Worm (Caenorhabditis elegans) whole organism, young adult: ENCODE data around the gene math-39.

ENCODE experiments used
- B0019.2 ChIP-seq: fragments of 200-800 bp; sonication (Bioruptor generic); conservative IDR thresholded peaks from 2 replicates; pipeline ENCODE4 v1.3.6; 2022; ENCODE audit warnings: missing genetic modification reagents, missing genetic modification characterization, missing compliant biosample characterization
- F22D6.2 ChIP-seq: sonication (generic microtip); optimal IDR thresholded peaks from 2 replicates; lab custom pipeline; 2016; ENCODE audit warnings: mild to moderate bottlenecking, missing genetic modification characterization, missing compliant biosample characterization
- F37B4.10 ChIP-seq: fragments of 200-800 bp; sonication (Bioruptor generic); IDR thresholded peaks from 2 replicates; pipeline ENCODE4 v1.3.6; 2022; ENCODE audit warnings: missing genetic modification characterization, missing compliant biosample characterization
- K11D2.4 ChIP-seq: fragments of 200-800 bp; sonication (Bioruptor generic); IDR thresholded peaks from 2 replicates; pipeline ENCODE4 v1.3.6; 2022; ENCODE audit warnings: missing genetic modification reagents, missing genetic modification characterization, missing compliant biosample characterization
- Y56A3A.18 ChIP-seq: fragments of 200-800 bp; sonication (Bioruptor generic); IDR thresholded peaks from 2 replicates; pipeline ENCODE4 v1.3.6; 2022; ENCODE audit warnings: missing genetic modification reagents, missing genetic modification characterization, missing compliant biosample characterization
- ama-1 ChIP-seq, 3 experiments: fragments of 150-350 bp in 1 of 3; sonication (generic microtip) in 2 of 3; optimal IDR thresholded peaks; 2 replicates each; lab custom pipeline; 2014 to 2018; ENCODE audit warnings: missing biosample characterization in 2 of 3, missing genetic modification characterization in 2 of 3, missing genetic modification reagents in 2 of 3
- attf-6 ChIP-seq: fragments of 200-800 bp; sonication (Bioruptor generic); IDR thresholded peaks from 2 replicates; pipeline ENCODE4 v1.3.6; 2022; ENCODE audit warnings: missing genetic modification reagents, missing genetic modification characterization, missing compliant biosample characterization
- ceh-100 ChIP-seq: fragments of 200-800 bp; sonication (Bioruptor generic); IDR thresholded peaks from 2 replicates; pipeline ENCODE4 v1.3.6; 2022; ENCODE audit warnings: missing genetic modification reagents, missing genetic modification characterization, missing compliant biosample characterization
- ceh-58 ChIP-seq: fragments of 200-800 bp; sonication (Bioruptor generic); IDR thresholded peaks from 2 replicates; pipeline ENCODE4 v1.3.6; 2022; ENCODE audit warnings: missing genetic modification characterization, missing compliant biosample characterization
- ceh-79 ChIP-seq: sonication (generic microtip); optimal IDR thresholded peaks from 2 replicates; lab custom pipeline; 2017; ENCODE audit warnings: mild to moderate bottlenecking, missing genetic modification characterization, missing compliant biosample characterization
- ceh-91 ChIP-seq: fragments of 200-800 bp; sonication (Bioruptor generic); IDR thresholded peaks from 2 replicates; pipeline ENCODE4 v1.3.6; 2022; ENCODE audit warnings: missing genetic modification reagents, missing genetic modification characterization, missing compliant biosample characterization
- die-1 ChIP-seq: sonication (generic microtip); optimal IDR thresholded peaks from 2 replicates; lab custom pipeline; 2016; ENCODE audit warnings: missing genotype, mild to moderate bottlenecking, missing genetic modification characterization, missing compliant biosample characterization
- dox-1 ChIP-seq: fragments of 200-800 bp; sonication (Bioruptor generic); IDR thresholded peaks from 2 replicates; pipeline ENCODE4 v1.3.6; 2022; ENCODE audit warnings: missing genetic modification reagents, missing genetic modification characterization, missing compliant biosample characterization
- dpff-1 ChIP-seq: sonication (generic microtip); optimal IDR thresholded peaks from 2 replicates; lab custom pipeline; 2017; ENCODE audit warnings: mild to moderate bottlenecking, missing genetic modification characterization, missing compliant biosample characterization
- efl-1 ChIP-seq: fragments of 150-350 bp; optimal IDR thresholded peaks from 2 replicates; lab custom pipeline; 2014; ENCODE audit warnings: missing biosample characterization, missing genetic modification reagents, missing genetic modification characterization
- egl-44 ChIP-seq: fragments of 200-800 bp; sonication (Bioruptor generic); IDR thresholded peaks from 2 replicates; pipeline ENCODE4 v1.3.6; 2022; ENCODE audit warnings: missing genetic modification reagents, missing genetic modification characterization, missing compliant biosample characterization
- hmg-20 ChIP-seq: fragments of 200-800 bp; sonication (Bioruptor generic); IDR thresholded peaks from 2 replicates; pipeline ENCODE4 v1.3.6; 2022; ENCODE audit warnings: missing genetic modification reagents, missing genetic modification characterization, missing compliant biosample characterization
- let-607 ChIP-seq, 2 experiments: fragments of 200-800 bp in 1 of 2; sonication (Bioruptor generic) in 1 of 2; sonication (generic microtip) in 1 of 2; optimal IDR thresholded peaks; 2 replicates each; lab custom pipeline; 2016 to 2018; ENCODE audit warnings: mild to moderate bottlenecking in 2 of 2, missing compliant biosample characterization in 2 of 2, missing genetic modification characterization in 2 of 2, moderate library complexity in 2 of 2, missing genotype in 1 of 2
- lin-40 ChIP-seq: sonication (generic microtip); optimal IDR thresholded peaks from 2 replicates; lab custom pipeline; 2016; ENCODE audit warnings: missing genetic modification characterization, mild to moderate bottlenecking, missing compliant biosample characterization, missing genotype, missing genetic modification reagents
- lsl-1 ChIP-seq: fragments of 200-800 bp; sonication (Bioruptor generic); optimal IDR thresholded peaks from 2 replicates; lab custom pipeline; 2018; ENCODE audit warnings: mild to moderate bottlenecking, missing genetic modification characterization, moderate library complexity, missing compliant biosample characterization
- madf-6 ChIP-seq: fragments of 200-800 bp; sonication (Bioruptor generic); IDR thresholded peaks from 2 replicates; pipeline ENCODE4 v1.3.6; 2022; ENCODE audit warnings: missing genetic modification reagents, missing genetic modification characterization, missing compliant biosample characterization
- mel-28 ChIP-seq: sonication (generic microtip); optimal IDR thresholded peaks from 2 replicates; lab custom pipeline; 2016; ENCODE audit warnings: borderline replicate concordance, mild to moderate bottlenecking, missing genetic modification characterization, missing compliant biosample characterization
- nfyb-1 ChIP-seq: fragments of 200-800 bp; sonication (Bioruptor generic); IDR thresholded peaks from 2 replicates; pipeline ENCODE4 v1.3.6; 2022; ENCODE audit warnings: missing genetic modification reagents, missing genetic modification characterization, missing compliant biosample characterization
- nhr-80 ChIP-seq: sonication (generic microtip); optimal IDR thresholded peaks from 2 replicates; lab custom pipeline; 2016; ENCODE audit warnings: missing genetic modification characterization, missing compliant biosample characterization
- rec-8 ChIP-seq, 2 experiments: sonication (generic microtip); optimal IDR thresholded peaks; 2 replicates each; lab custom pipeline; 2016; ENCODE audit warnings: mild to moderate bottlenecking in 2 of 2, missing genetic modification characterization in 2 of 2, missing genetic modification reagents in 2 of 2, missing genotype in 2 of 2, missing biosample characterization in 1 of 2, missing compliant biosample characterization in 1 of 2, moderate library complexity in 1 of 2
- rpc-1 ChIP-seq, 2 experiments: fragments of 150-350 bp in 1 of 2; sonication (generic microtip) in 1 of 2; optimal IDR thresholded peaks; 2 replicates each; lab custom pipeline; 2014 to 2018; ENCODE audit warnings: missing biosample characterization in 1 of 2, missing genetic modification characterization in 1 of 2, missing genetic modification reagents in 1 of 2, missing genotype in 1 of 2
- snpc-1.3 ChIP-seq: sonication (generic microtip); optimal IDR thresholded peaks from 2 replicates; lab custom pipeline; 2017; ENCODE audit warnings: missing genetic modification characterization, mild to moderate bottlenecking, missing compliant biosample characterization, antibody characterized with exemption, moderate library complexity, missing genotype, missing genetic modification reagents; ENCODE audit not compliant: insufficient read depth
- sptf-2 ChIP-seq: fragments of 200-800 bp; sonication (Bioruptor generic); optimal IDR thresholded peaks from 2 replicates; lab custom pipeline; 2018; ENCODE audit warnings: mild to moderate bottlenecking, missing genetic modification characterization, missing compliant biosample characterization
- tbx-9 ChIP-seq: sonication (generic microtip); optimal IDR thresholded peaks from 2 replicates; lab custom pipeline; 2016; ENCODE audit warnings: borderline replicate concordance, missing genetic modification characterization, inconsistent platforms, missing compliant biosample characterization
- ztf-28 ChIP-seq: fragments of 200-800 bp; sonication (Bioruptor generic); IDR thresholded peaks from 2 replicates; pipeline ENCODE4 v1.3.6; 2022; ENCODE audit warnings: missing genetic modification reagents, missing genetic modification characterization, missing compliant biosample characterization

Gene math-39

DNA sequence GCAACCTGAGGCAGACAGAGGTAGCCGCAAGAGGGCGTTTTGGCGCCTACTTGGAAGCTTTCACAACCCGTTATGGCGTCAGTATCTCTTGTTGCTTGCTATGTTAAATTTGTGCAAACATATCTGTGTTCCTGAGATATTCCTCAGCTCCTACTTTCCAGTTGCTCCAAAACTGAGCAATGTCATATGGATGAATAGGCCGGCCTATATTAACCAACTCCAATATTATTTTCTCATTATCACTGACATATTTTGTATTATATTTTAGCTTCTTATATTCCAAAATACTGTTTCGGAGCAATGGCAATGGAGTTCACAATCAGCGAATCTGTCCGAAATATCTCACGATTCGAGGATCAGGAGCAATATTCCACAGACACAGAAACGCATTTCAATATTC lies 43.5 kb downstream of the math-39 start, which contains the start of gene math-13 (continued):
- TF ChIP-seq die-1 (tag; lab: Kevin White, UChicago) (no peak), rec-8 (tag; optimal IDR thresholded peaks at IDR 0.05; lab: Kevin White, UChicago) (no peak), efl-1 (GFP tag; lab: Kevin White, UChicago) (no peak), dpff-1 (tag; lab: Kevin White, UChicago) (no peak)

DNA sequence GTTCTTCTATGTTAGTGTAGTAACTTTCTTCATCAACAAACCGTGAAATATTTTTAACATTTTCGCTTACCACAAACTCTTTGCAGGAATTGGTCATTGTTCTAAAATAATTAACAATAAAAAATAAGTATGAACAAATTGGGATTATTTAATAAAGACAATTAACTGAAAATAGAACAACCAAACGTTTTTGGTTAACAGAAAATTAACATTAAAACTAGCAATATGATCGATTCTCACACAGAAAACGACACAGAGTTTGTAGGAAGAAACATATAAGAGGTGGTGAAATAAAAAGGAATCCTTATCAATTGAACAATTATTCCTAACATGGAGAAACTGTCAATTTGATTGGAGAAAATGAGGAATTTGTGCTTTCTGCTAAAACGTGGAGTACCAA lies 46.5 kb downstream of the math-39 start, which contains the start of gene math-16:
math-16 (minus strand) TSS at position 101 of the 400 bp plus-strand sequence.
- no peak for TF ChIP-seq Y56A3A.18 (GFP tag; lab: Robert Waterston, UW)
- no peak for TF ChIP-seq hmg-20 (GFP tag; lab: Robert Waterston, UW)
- TF ChIP-seq lsl-1 (GFP tag; lab: Kevin White, UChicago), result no peak
- no peak for TF ChIP-seq nhr-80 (tag; lab: Kevin White, UChicago)
- TF ChIP-seq snpc-1.3, result no peak
- no peak for TF ChIP-seq sptf-2
- no peak for TF ChIP-seq ztf-28 (GFP tag; lab: Robert Waterston, UW)
- no peak for TF ChIP-seq egl-44
- TF ChIP-seq ceh-58, result no peak
- no peak for TF ChIP-seq F22D6.2
- TF ChIP-seq lin-40, result no peak
- TF ChIP-seq ceh-91 (GFP tag; lab: Robert Waterston, UW), result no peak
- no peak for TF ChIP-seq ceh-79 (tag; lab: Kevin White, UChicago)
- TF ChIP-seq let-607 (tag; optimal IDR thresholded peaks at IDR 0.05; lab: Kevin White, UChicago), result no peak
- TF ChIP-seq F37B4.10 (GFP tag; lab: Robert Waterston, UW), result no peak
- no peak for TF ChIP-seq attf-6 (GFP tag; lab: Robert Waterston, UW)
- TF ChIP-seq nfyb-1 (GFP tag; lab: Robert Waterston, UW), result no peak

DNA sequence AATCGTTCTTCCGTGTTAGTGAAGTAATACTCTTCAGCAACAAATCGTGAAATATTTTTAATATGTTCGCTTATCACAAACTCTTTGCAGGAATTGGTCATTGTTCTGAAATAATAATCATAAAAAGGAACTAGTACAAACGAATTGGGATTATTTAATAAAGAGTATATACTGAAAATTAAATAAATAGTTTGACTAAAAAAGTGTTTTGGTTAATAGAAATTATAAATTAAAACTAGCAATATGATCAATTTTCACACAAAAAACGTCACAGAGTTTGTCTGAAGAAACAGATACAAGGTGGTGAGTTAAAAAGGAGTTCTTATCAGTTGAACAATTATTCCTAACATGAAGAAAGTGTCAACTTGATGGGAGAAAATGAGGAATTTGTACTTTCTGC lies 50.6 kb downstream of the math-39 start, which contains the start of gene math-5:
math-5 (minus strand) TSS at position 101 of the 400 bp plus-strand sequence.
- TF ChIP-seq ceh-100 (GFP tag; lab: Robert Waterston, UW) (no peak), tbx-9 (no peak), efl-1 (GFP tag; lab: Kevin White, UChicago) (no peak), K11D2.4 (GFP tag; lab: Robert Waterston, UW) (no peak), F22D6.2 (no peak), B0019.2 (no peak), madf-6 (GFP tag; lab: Robert Waterston, UW) (no peak), ama-1 (optimal IDR thresholded peaks at IDR 0.05; lab: Kevin White, UChicago) (no peak), ama-1 (GFP tag; optimal IDR thresholded peaks at IDR 0.05; lab: Kevin White, UChicago) (no peak), rpc-1 (optimal IDR thresholded peaks at IDR 0.05; lab: Kevin White, UChicago) (no peak), rpc-1 (tag; optimal IDR thresholded peaks at IDR 0.05; lab: Kevin White, UChicago) (no peak), dox-1 (GFP tag; lab: Robert Waterston, UW) (no peak), mel-28 (tag; lab: Kevin White, UChicago) (no peak)
